Worm (Caenorhabditis elegans): ENCODE data around the gene Y79H2A.3.

DNA sequence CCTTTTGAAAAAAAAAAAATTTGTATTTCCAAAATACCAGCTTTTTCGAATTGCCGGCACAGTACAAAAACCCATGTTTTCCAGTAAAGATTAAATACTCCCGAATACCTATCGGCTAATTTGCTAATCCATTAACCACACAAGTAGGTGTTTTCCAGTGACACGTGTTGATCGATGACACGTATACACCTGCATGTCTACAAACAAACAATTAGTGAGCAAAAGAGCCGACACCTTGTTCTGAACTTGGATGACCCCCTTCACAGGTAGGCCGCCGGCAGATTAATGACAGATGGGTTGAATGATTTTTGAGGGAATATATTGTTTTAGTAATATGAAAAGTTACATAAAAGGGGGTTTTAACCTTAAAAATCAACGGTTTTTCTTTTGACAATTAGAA, 40.5 kb upstream of the Y79H2A.3 start:
- TF ChIP-seq aly-2 (tag; optimal IDR thresholded peaks at IDR 0.05) (no peak), madf-9 (GFP tag; conservative IDR thresholded peaks at IDR 0.05) (no peak), gei-8 (GFP tag; optimal IDR thresholded peaks at IDR 0.05) (no peak), aha-1 (tag) (no peak), ztf-11 (tag; optimal IDR thresholded peaks at IDR 0.05) (no peak), ZK546.5 (tag; optimal IDR thresholded peaks at IDR 0.05) (no peak)
